Fruit fly (Drosophila melanogaster) whole organism, embryonic: Measurements from ENCODE around the gene SkpE.
A peak's percentile ranks its signal among the peaks of the same experiment; 100 is the strongest.

Experiments used
- ATbp ChIP-seq: fragments of 200-800 bp; sonication (Bioruptor generic); optimal IDR thresholded peaks from 2 replicates; lab custom pipeline; 2017; ENCODE audit warnings: missing biosample characterization, mild to moderate bottlenecking, missing genetic modification characterization, missing genetic modification reagents
- Ada2b ChIP-seq: fragments of 200-800 bp; sonication (Bioruptor generic); IDR thresholded peaks from 2 replicates; pipeline ENCODE4 v1.3.6; 2022; ENCODE audit warnings: missing biosample characterization, missing genetic modification characterization
- CG12299 ChIP-seq: fragments of 200-800 bp; sonication (Bioruptor generic); optimal IDR thresholded peaks from 2 replicates; lab custom pipeline; 2018; ENCODE audit warnings: missing biosample characterization, mild to moderate bottlenecking, missing genetic modification characterization
- CG13894 ChIP-seq: fragments of 200-800 bp; sonication (Bioruptor generic); optimal IDR thresholded peaks from 3 replicates; lab custom pipeline; 2018; ENCODE audit warnings: missing biosample characterization, mild to moderate bottlenecking, missing genetic modification characterization, moderate library complexity
- CG14860 ChIP-seq: fragments of 200-800 bp; sonication (Bioruptor generic); IDR thresholded peaks from 3 replicates; pipeline ENCODE4 v1.3.6; 2022; ENCODE audit warnings: missing biosample characterization, missing genetic modification characterization; ENCODE audit not compliant: partially characterized antibody
- CG14965 ChIP-seq: fragments of 200-800 bp; sonication (Bioruptor generic); optimal IDR thresholded peaks from 2 replicates; lab custom pipeline; 2016; ENCODE audit warnings: missing biosample characterization, missing genetic modification characterization, borderline replicate concordance
- CG15011 ChIP-seq: fragments of 200-800 bp; sonication (Bioruptor generic); optimal IDR thresholded peaks from 3 replicates; lab custom pipeline; 2018; ENCODE audit warnings: missing biosample characterization, mild to moderate bottlenecking, missing genetic modification characterization
- CG16863 ChIP-seq: fragments of 200-800 bp; sonication (Bioruptor generic); optimal IDR thresholded peaks from 3 replicates; lab custom pipeline; 2016; ENCODE audit warnings: missing biosample characterization, missing genetic modification characterization
- CG17361 ChIP-seq: fragments of 200-800 bp; sonication (Bioruptor generic); IDR thresholded peaks from 3 replicates; pipeline ENCODE4 v1.3.6; 2022; ENCODE audit warnings: missing biosample characterization, missing genetic modification characterization
- CG18619 ChIP-seq: fragments of 200-800 bp; sonication (Bioruptor generic); optimal IDR thresholded peaks from 3 replicates; lab custom pipeline; 2017; ENCODE audit warnings: missing biosample characterization, mild to moderate bottlenecking, missing genetic modification characterization
- CG2129 ChIP-seq: fragments of 200-800 bp; sonication (Bioruptor generic); IDR thresholded peaks from 2 replicates; pipeline ENCODE4 v1.3.6; 2022; ENCODE audit warnings: missing biosample characterization, missing genetic modification characterization; ENCODE audit not compliant: partially characterized antibody
- CG3065 ChIP-seq: fragments of 200-800 bp; sonication (Bioruptor generic); optimal IDR thresholded peaks from 2 replicates; lab custom pipeline; 2016; ENCODE audit warnings: missing biosample characterization, missing genetic modification characterization
- CG5245 ChIP-seq: fragments of 200-800 bp; sonication (Bioruptor generic); optimal IDR thresholded peaks from 3 replicates; lab custom pipeline; 2016; ENCODE audit warnings: missing biosample characterization, missing genetic modification characterization
- CG6175 ChIP-seq: fragments of 200-800 bp; sonication (Bioruptor generic); IDR thresholded peaks from 3 replicates; pipeline ENCODE4 v1.3.6; 2022; ENCODE audit warnings: missing biosample characterization, missing genetic modification characterization
- CG7271 ChIP-seq: fragments of 200-800 bp; sonication (Bioruptor generic); optimal IDR thresholded peaks from 2 replicates; lab custom pipeline; 2018; ENCODE audit warnings: missing biosample characterization, mild to moderate bottlenecking, missing genetic modification characterization, moderate library complexity
- CG7745 ChIP-seq: fragments of 200-800 bp; sonication (Bioruptor generic); optimal IDR thresholded peaks from 2 replicates; lab custom pipeline; 2018; ENCODE audit warnings: missing biosample characterization, mild to moderate bottlenecking, missing genetic modification characterization, moderate library complexity
- CG8089 ChIP-seq: fragments of 200-800 bp; sonication (Bioruptor generic); optimal IDR thresholded peaks from 3 replicates; lab custom pipeline; 2016; ENCODE audit warnings: missing biosample characterization, missing genetic modification characterization
- CG8765 ChIP-seq: fragments of 200-800 bp; sonication (Bioruptor generic); IDR thresholded peaks from 2 replicates; pipeline ENCODE4 v1.3.6; 2022; ENCODE audit warnings: missing biosample characterization, missing genetic modification characterization
- CG9876 ChIP-seq: fragments of 200-800 bp; sonication (Bioruptor generic); optimal IDR thresholded peaks from 2 replicates; lab custom pipeline; 2016; ENCODE audit warnings: missing biosample characterization, missing genetic modification characterization
- CoRest ChIP-seq: fragments of 200-800 bp; sonication (Bioruptor generic); optimal IDR thresholded peaks from 3 replicates; lab custom pipeline; 2018; ENCODE audit warnings: missing biosample characterization, mild to moderate bottlenecking, missing genetic modification characterization, moderate library complexity
- D19B ChIP-seq: fragments of 200-800 bp; sonication (Bioruptor generic); optimal IDR thresholded peaks from 2 replicates; lab custom pipeline; 2017; ENCODE audit warnings: missing biosample characterization, mild to moderate bottlenecking, missing genetic modification characterization
- Dad ChIP-seq: fragments of 200-800 bp; sonication (Bioruptor generic); optimal IDR thresholded peaks from 3 replicates; lab custom pipeline; 2016; ENCODE audit warnings: missing biosample characterization, missing genetic modification characterization
- Dbx ChIP-seq: fragments of 200-800 bp; sonication (Bioruptor generic); IDR thresholded peaks from 3 replicates; pipeline ENCODE4 v1.3.6; 2022; ENCODE audit warnings: missing biosample characterization, missing genetic modification characterization
- Deaf1 ChIP-seq: fragments of 200-800 bp; optimal IDR thresholded peaks from 3 replicates; lab custom pipeline; 2019; ENCODE audit warnings: missing biosample characterization, mild to moderate bottlenecking, missing genetic modification characterization, moderate library complexity
- Dek ChIP-seq: fragments of 200-800 bp; sonication (Bioruptor generic); optimal IDR thresholded peaks from 3 replicates; lab custom pipeline; 2019; ENCODE audit warnings: missing biosample characterization, mild to moderate bottlenecking, missing genetic modification characterization, moderate library complexity
- Doc2 ChIP-seq: fragments of 200-800 bp; sonication (Bioruptor generic); IDR thresholded peaks from 2 replicates; pipeline ENCODE4 v1.3.6; 2022; ENCODE audit warnings: missing biosample characterization, missing genetic modification characterization
- Gug ChIP-seq: fragments of 200-800 bp; sonication (Bioruptor generic); IDR thresholded peaks from 4 replicates; pipeline ENCODE4 v1.3.6; 2022; ENCODE audit warnings: missing biosample characterization, missing genetic modification characterization
- Hr3 ChIP-seq: fragments of 200-800 bp; sonication (Bioruptor generic); optimal IDR thresholded peaks from 3 replicates; lab custom pipeline; 2016; ENCODE audit warnings: missing biosample characterization, missing genetic modification characterization
- Meics ChIP-seq: fragments of 200-800 bp; sonication (Bioruptor generic); optimal IDR thresholded peaks from 2 replicates; lab custom pipeline; 2017; ENCODE audit warnings: missing biosample characterization, mild to moderate bottlenecking, missing genetic modification characterization
- Oaz ChIP-seq: fragments of 200-800 bp; sonication (Bioruptor generic); IDR thresholded peaks from 2 replicates; pipeline ENCODE4 v1.3.6; 2022; ENCODE audit warnings: missing biosample characterization, missing genetic modification characterization
- Poxn ChIP-seq: fragments of 200-800 bp; sonication (Bioruptor generic); IDR thresholded peaks from 2 replicates; pipeline ENCODE4 v1.3.6; 2022; ENCODE audit warnings: missing biosample characterization, missing genetic modification characterization
- Trl ChIP-seq, 3 experiments: fragments of >200 bp in 2 of 3; fragments of 200-800 bp in 1 of 3; sonication (Bioruptor generic) in 1 of 3; optimal IDR thresholded peaks; 2 replicates in 1 of 3; 3 replicates in 2 of 3; lab custom pipeline; 2016 to 2017; ENCODE audit warnings: missing biosample characterization in 1 of 3, missing genetic modification characterization in 1 of 3
- YL-1 ChIP-seq: fragments of 200-800 bp; sonication (Bioruptor generic); optimal IDR thresholded peaks from 3 replicates; lab custom pipeline; 2017; ENCODE audit warnings: missing biosample characterization, mild to moderate bottlenecking, missing genetic modification characterization
- bowl ChIP-seq: fragments of 200-800 bp; sonication (Bioruptor generic); IDR thresholded peaks from 2 replicates; pipeline ENCODE4 v1.3.6; 2022; ENCODE audit warnings: missing biosample characterization, missing genetic modification characterization
- crc ChIP-seq: fragments of 200-800 bp; sonication (Bioruptor generic); optimal IDR thresholded peaks from 2 replicates; lab custom pipeline; 2016; ENCODE audit warnings: missing biosample characterization, missing genetic modification characterization
- fd102C ChIP-seq: fragments of 200-800 bp; sonication (Bioruptor generic); optimal IDR thresholded peaks from 2 replicates; lab custom pipeline; 2018; ENCODE audit warnings: missing biosample characterization, mild to moderate bottlenecking, missing genetic modification characterization, moderate library complexity
- gce ChIP-seq: fragments of 200-800 bp; sonication (Bioruptor generic); IDR thresholded peaks from 3 replicates; pipeline ENCODE4 v1.3.6; 2022; ENCODE audit warnings: missing biosample characterization, missing genetic modification characterization
- gfzf ChIP-seq: fragments of 200-800 bp; sonication (Bioruptor generic); optimal IDR thresholded peaks from 2 replicates; lab custom pipeline; 2016; ENCODE audit warnings: missing biosample characterization, mild to moderate bottlenecking, missing genetic modification characterization, moderate library complexity
- gsb-n ChIP-seq: fragments of 200-800 bp; sonication (Bioruptor generic); optimal IDR thresholded peaks from 3 replicates; lab custom pipeline; 2018; ENCODE audit warnings: missing biosample characterization, mild to moderate bottlenecking, missing genetic modification characterization
- h ChIP-seq: fragments of >200 bp; optimal IDR thresholded peaks from 2 replicates; lab custom pipeline; 2017
- insv ChIP-seq, 2 experiments: fragments of 200-800 bp; sonication (Bioruptor generic); optimal IDR thresholded peaks; 3 replicates each; lab custom pipeline; 2016 to 2018; ENCODE audit warnings: missing biosample characterization in 2 of 2, missing genetic modification characterization in 2 of 2
- lov ChIP-seq, 2 experiments: fragments of 200-800 bp in 1 of 2; fragments of >200 bp in 1 of 2; sonication (Bioruptor generic) in 1 of 2; IDR thresholded peaks in 1 of 2; optimal IDR thresholded peaks in 1 of 2; 2 replicates in 1 of 2; 3 replicates in 1 of 2; pipeline versions ENCODE4 v1.3.6 to Lab custom; 2017 to 2022; ENCODE audit warnings: missing biosample characterization in 1 of 2, missing genetic modification characterization in 1 of 2
- nerfin-1 ChIP-seq: fragments of 200-800 bp; sonication (Bioruptor generic); optimal IDR thresholded peaks from 3 replicates; lab custom pipeline; 2019; ENCODE audit warnings: missing biosample characterization, mild to moderate bottlenecking, missing genetic modification characterization, moderate library complexity
- oc ChIP-seq: fragments of 200-800 bp; sonication (Bioruptor generic); optimal IDR thresholded peaks from 2 replicates; lab custom pipeline; 2018; ENCODE audit warnings: missing biosample characterization, mild to moderate bottlenecking, missing genetic modification characterization, moderate library complexity
- rib ChIP-seq: fragments of 200-800 bp; sonication (Bioruptor generic); IDR thresholded peaks from 2 replicates; pipeline ENCODE4 v1.3.6; 2022; ENCODE audit warnings: missing biosample characterization, missing genetic modification characterization
- row ChIP-seq: fragments of 200-800 bp; sonication (Bioruptor generic); IDR thresholded peaks from 3 replicates; pipeline ENCODE4 v1.3.6; 2022; ENCODE audit warnings: missing biosample characterization, missing genetic modification characterization
- seq ChIP-seq: fragments of 200-800 bp; sonication (Bioruptor generic); IDR thresholded peaks from 2 replicates; pipeline ENCODE4 v1.3.6; 2022; ENCODE audit warnings: missing biosample characterization, missing genetic modification characterization
- tna ChIP-seq: fragments of 200-800 bp; sonication (Bioruptor generic); IDR thresholded peaks from 2 replicates; pipeline ENCODE4 v1.3.6; 2022; ENCODE audit warnings: missing biosample characterization, missing genetic modification characterization; ENCODE audit not compliant: partially characterized antibody
- trh ChIP-seq: fragments of 200-800 bp; sonication (Bioruptor generic); optimal IDR thresholded peaks from 2 replicates; lab custom pipeline; 2016; ENCODE audit warnings: missing biosample characterization, missing genetic modification characterization

SkpE gene

DNA sequence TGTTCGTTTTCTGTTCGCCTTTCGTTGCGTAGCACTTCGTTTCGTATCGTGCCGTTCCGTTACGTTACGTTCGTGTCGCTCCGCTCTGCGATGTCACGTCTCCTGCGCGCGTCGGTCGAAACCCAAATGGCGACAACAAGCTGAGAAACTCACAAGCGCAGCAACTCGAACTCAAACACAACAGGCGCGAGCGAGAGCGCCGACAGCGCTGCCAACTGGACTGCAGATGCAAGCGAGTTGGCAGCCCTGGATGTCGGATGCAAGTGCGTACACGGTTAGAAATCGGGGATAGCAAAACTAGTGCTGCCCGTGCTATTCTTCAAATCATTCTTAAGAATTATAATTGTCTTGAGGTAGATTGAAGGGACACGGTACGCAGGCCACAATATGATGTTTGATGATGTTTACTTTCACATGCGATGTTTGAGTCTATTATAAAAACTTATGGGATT lies 24.5 kb upstream of the SkpE start (continued):
- TF ChIP-seq Meics (GFP tag; lab: Kevin White, UChicago): peak; percentile 63
- TF ChIP-seq row (GFP tag; lab: Robert Waterston, UW): peak; percentile 85
- TF ChIP-seq nerfin-1 (tag; lab: Kevin White, UChicago): peak; percentile 36
- TF ChIP-seq gce (GFP tag; lab: Robert Waterston, UW): peak; percentile 56; the same call in 1 of the 3 replicates
- peak; percentile 57 for TF ChIP-seq D19B (GFP tag; lab: Kevin White, UChicago)
- peak; percentile 25 for TF ChIP-seq oc (tag; lab: Kevin White, UChicago)
- peak; percentile 62 for TF ChIP-seq ATbp (GFP tag; lab: Kevin White, UChicago)
- peak; percentile 42; the same call in 1 of the 2 replicates for TF ChIP-seq tna (GFP tag; lab: Robert Waterston, UW)
- no peak for TF ChIP-seq gsb-n
- TF ChIP-seq CG13894 (tag; lab: Kevin White, UChicago): peak; percentile 28
- TF ChIP-seq fd102C: no peak
- peak; percentile 60 for TF ChIP-seq CG9876 (GFP tag; lab: Kevin White, UChicago)
- TF ChIP-seq CG5245: peak; percentile 37
- TF ChIP-seq Doc2: no peak
- peak; percentile 76; the same call in 3 of the 4 replicates for TF ChIP-seq Gug (GFP tag; lab: Robert Waterston, UW)
- TF ChIP-seq CoRest: peak; percentile 52
- TF ChIP-seq Deaf1: peak; percentile 95
- TF ChIP-seq CG17361: peak; percentile 46; the same call in 1 of the 3 replicates
- TF ChIP-seq CG8765 (GFP tag; lab: Robert Waterston, UW): no peak
- TF ChIP-seq Ada2b (GFP tag; lab: Robert Waterston, UW): peak; percentile 76
- peak; percentile 56 for TF ChIP-seq trh
- peak; percentile 44 for TF ChIP-seq CG7271 (tag; lab: Kevin White, UChicago)
- no peak for TF ChIP-seq CG14860 (GFP tag; lab: Robert Waterston, UW)
- TF ChIP-seq Trl (optimal IDR thresholded peaks at IDR 0.05; lab: Kevin White, UChicago): peak; percentile 45 to 49
- peak; percentile 56 for TF ChIP-seq Trl (GFP tag; optimal IDR thresholded peaks at IDR 0.05; lab: Kevin White, UChicago)
- TF ChIP-seq crc: peak; percentile 54
- TF ChIP-seq Dek (tag; lab: Kevin White, UChicago): peak; percentile 41
- no peak for TF ChIP-seq lov (optimal IDR thresholded peaks at IDR 0.05; lab: Kevin White, UChicago)
- peak; percentile 82 for TF ChIP-seq lov (GFP tag; IDR thresholded peaks at IDR 0.05; lab: Robert Waterston, UW)
- no peak for TF ChIP-seq CG2129
- peak; percentile 68 for TF ChIP-seq Dad (GFP tag; lab: Kevin White, UChicago)
- peak; percentile 70 for TF ChIP-seq CG8089 (GFP tag; lab: Kevin White, UChicago)
- peak in 1 of 2 experiments; percentile 38 for TF ChIP-seq insv (GFP tag; optimal IDR thresholded peaks at IDR 0.05; lab: Kevin White, UChicago)
- peak; percentile 72 for TF ChIP-seq CG16863 (GFP tag; lab: Kevin White, UChicago)
- no peak; the same call in 1 of the 2 replicates for TF ChIP-seq bowl (GFP tag; lab: Robert Waterston, UW)
- TF ChIP-seq rib (GFP tag; lab: Robert Waterston, UW): peak; percentile 70; the same call in 1 of the 2 replicates
- TF ChIP-seq CG6175 (GFP tag; lab: Robert Waterston, UW): peak; percentile 66
- peak; percentile 20 for TF ChIP-seq gfzf (GFP tag; lab: Kevin White, UChicago)
- TF ChIP-seq h (lab: Kevin White, UChicago): no peak
- TF ChIP-seq CG18619 (GFP tag; lab: Kevin White, UChicago): peak; percentile 43
- peak; percentile 10 for TF ChIP-seq YL-1 (GFP tag; lab: Kevin White, UChicago)
- peak; percentile 8 for TF ChIP-seq CG12299 (tag; lab: Kevin White, UChicago)
- TF ChIP-seq CG3065: no peak
- peak; percentile 84 for TF ChIP-seq Dbx
- no peak for TF ChIP-seq CG15011 (GFP tag; lab: Kevin White, UChicago)
- peak; percentile 72 for TF ChIP-seq seq (GFP tag; lab: Robert Waterston, UW)
- peak; percentile 30; the same call in 1 of the 2 replicates for TF ChIP-seq Oaz (GFP tag; lab: Robert Waterston, UW)
- no peak for TF ChIP-seq CG7745 (tag; lab: Kevin White, UChicago)
- TF ChIP-seq CG14965: no peak
- peak; percentile 61 for TF ChIP-seq Hr3 (GFP tag; lab: Kevin White, UChicago)
- no peak for TF ChIP-seq Poxn (GFP tag; lab: Robert Waterston, UW)
